Worm (Caenorhabditis elegans): ENCODE measurements around the gene duo-1.

The duo-1 gene

ce11 chrV:11534495-11535189 lies 19.8 kb upstream of the duo-1 start (continued):
- TF ChIP-seq jun-1 (tag; optimal IDR thresholded peaks at IDR 0.05) (peak; percentile 49), nfya-1 (tag; optimal IDR thresholded peaks at IDR 0.05; ENCODE audit: insufficient read depth) (no peak), zag-1 (tag; optimal IDR thresholded peaks at IDR 0.05) (no peak), elt-2 (tag; optimal IDR thresholded peaks at IDR 0.05) (peak; percentile 92), daf-12 (tag; optimal IDR thresholded peaks at IDR 0.05) (no peak), ztf-4 (tag; optimal IDR thresholded peaks at IDR 0.05) (no peak), pha-4 (tag; optimal IDR thresholded peaks at IDR 0.05) (peak; percentile 13), nhr-67 (tag; optimal IDR thresholded peaks at IDR 0.05) (no peak), mdl-1 (tag; optimal IDR thresholded peaks at IDR 0.05) (no peak), aly-2 (tag; optimal IDR thresholded peaks at IDR 0.05) (no peak), egl-5 (tag; optimal IDR thresholded peaks at IDR 0.05) (no peak), eor-1 (tag; optimal IDR thresholded peaks at IDR 0.05) (no peak), ZK546.5 (tag; optimal IDR thresholded peaks at IDR 0.05) (no peak)

ce11 chrV:11535504-11536062 lies 18.8 kb upstream of the duo-1 start:
- TF ChIP-seq nfya-1 (tag; optimal IDR thresholded peaks at IDR 0.05; ENCODE audit: insufficient read depth) = peak; percentile 14
- no peak for TF ChIP-seq nhr-28 (tag; optimal IDR thresholded peaks at IDR 0.05)
- TF ChIP-seq egl-5 (tag; optimal IDR thresholded peaks at IDR 0.05) = peak; percentile 96
- TF ChIP-seq elt-2 (tag; optimal IDR thresholded peaks at IDR 0.05) = peak; percentile 77
- TF ChIP-seq pqm-1 (tag; optimal IDR thresholded peaks at IDR 0.05) = peak; percentile 79
- TF ChIP-seq ztf-4 (tag; optimal IDR thresholded peaks at IDR 0.05) = no peak
- TF ChIP-seq egl-27 (tag; optimal IDR thresholded peaks at IDR 0.05) = no peak
- no peak for TF ChIP-seq R02D3.7 (tag; optimal IDR thresholded peaks at IDR 0.05)
- peak; percentile 11 for TF ChIP-seq nhr-11 (tag; optimal IDR thresholded peaks at IDR 0.05)
- peak; percentile 77 for TF ChIP-seq lin-39 (tag; optimal IDR thresholded peaks at IDR 0.05)
- TF ChIP-seq nhr-76 (tag; optimal IDR thresholded peaks at IDR 0.05) = no peak
- TF ChIP-seq ceh-9 (tag; optimal IDR thresholded peaks at IDR 0.05) = no peak
- TF ChIP-seq nhr-237 (tag; optimal IDR thresholded peaks at IDR 0.05) = no peak
- TF ChIP-seq fkh-2 (tag; optimal IDR thresholded peaks at IDR 0.05) = no peak
- peak; percentile 11 for TF ChIP-seq pha-4 (tag; optimal IDR thresholded peaks at IDR 0.05)
- no peak for TF ChIP-seq unc-62 (GFP tag; optimal IDR thresholded peaks at IDR 0.05)
- no peak for TF ChIP-seq snpc-4 (tag; optimal IDR thresholded peaks at IDR 0.05)

DNA sequence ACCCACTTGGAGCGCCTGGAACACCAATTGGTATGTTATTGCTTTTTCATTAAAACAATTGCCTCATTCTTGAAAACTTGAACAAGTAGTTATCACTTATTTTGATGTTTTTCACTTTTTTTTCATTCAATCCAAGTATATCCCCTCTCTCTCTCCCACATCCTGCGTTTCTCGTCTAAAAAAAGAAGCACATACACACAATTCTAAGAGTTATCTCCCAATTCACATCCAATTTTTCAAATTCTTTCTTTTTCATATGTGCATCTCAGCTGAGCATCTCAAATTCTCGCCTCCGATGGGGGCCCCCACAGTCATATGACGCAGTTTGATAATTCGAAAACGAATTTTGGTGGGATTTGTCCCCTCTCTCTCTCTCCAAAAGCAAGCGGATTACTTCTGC lies 17.8 kb upstream of the duo-1 start:
- TF ChIP-seq lin-15B (tag; optimal IDR thresholded peaks at IDR 0.05) = no peak
- TF ChIP-seq hmg-11 (tag; optimal IDR thresholded peaks at IDR 0.05) = no peak
- TF ChIP-seq fkh-2 (tag; optimal IDR thresholded peaks at IDR 0.05) = no peak
- TF ChIP-seq elt-2 (tag; optimal IDR thresholded peaks at IDR 0.05) = no peak
- TF ChIP-seq nhr-25 (tag; optimal IDR thresholded peaks at IDR 0.05) = no peak
- no peak for TF ChIP-seq nhr-28 (tag; optimal IDR thresholded peaks at IDR 0.05)

ce11 chrV:11539502-11539901 lies 14.9 kb upstream of the duo-1 start:
- no peak for TF ChIP-seq elt-2 (tag; optimal IDR thresholded peaks at IDR 0.05)
- no peak for TF ChIP-seq mdl-1 (tag; optimal IDR thresholded peaks at IDR 0.05)
- no peak for TF ChIP-seq nhr-77 (tag; optimal IDR thresholded peaks at IDR 0.05)
- TF ChIP-seq nfya-1 (tag; optimal IDR thresholded peaks at IDR 0.05; ENCODE audit: insufficient read depth) = no peak
- no peak for TF ChIP-seq nhr-237 (tag; optimal IDR thresholded peaks at IDR 0.05)
- no peak for TF ChIP-seq hmg-11 (tag; optimal IDR thresholded peaks at IDR 0.05)
- no peak for TF ChIP-seq skn-1 (tag; optimal IDR thresholded peaks at IDR 0.05)
- TF ChIP-seq mml-1 (tag; optimal IDR thresholded peaks at IDR 0.05) = no peak
- no peak for TF ChIP-seq lsy-12 (tag; optimal IDR thresholded peaks at IDR 0.05)
- no peak for TF ChIP-seq pqm-1 (tag; optimal IDR thresholded peaks at IDR 0.05)
- no peak for TF ChIP-seq unc-39 (tag; optimal IDR thresholded peaks at IDR 0.05)
- no peak for TF ChIP-seq ztf-11 (tag; optimal IDR thresholded peaks at IDR 0.05)
- TF ChIP-seq egl-5 (tag; optimal IDR thresholded peaks at IDR 0.05) = no peak
- no peak for TF ChIP-seq snpc-4 (tag; optimal IDR thresholded peaks at IDR 0.05)
- TF ChIP-seq sea-2 (GFP tag; optimal IDR thresholded peaks at IDR 0.05) = no peak
- no peak for TF ChIP-seq jun-1 (tag; optimal IDR thresholded peaks at IDR 0.05)
- TF ChIP-seq nhr-43 (tag; optimal IDR thresholded peaks at IDR 0.05; ENCODE audit: poor library complexity, severe bottlenecking) = no peak
